Worm (Caenorhabditis elegans) whole organism, L4/young adult: ENCODE data around the gene fbxc-49.

Experiments used
- W03F9.2 ChIP-seq: fragments of 150-350 bp; optimal IDR thresholded peaks from 2 replicates; lab custom pipeline; 2014; ENCODE audit warnings: missing biosample characterization, missing genetic modification characterization
- dao-5 ChIP-seq: sonication (generic microtip); optimal IDR thresholded peaks from 2 replicates; lab custom pipeline; 2016; ENCODE audit warnings: missing genotype, missing genetic modification characterization, moderate library complexity, missing compliant biosample characterization
- him-1 ChIP-seq: sonication (generic microtip); optimal IDR thresholded peaks from 2 replicates; lab custom pipeline; 2016; ENCODE audit warnings: missing genotype, missing genetic modification reagents, missing genetic modification characterization, missing compliant biosample characterization

fbxc-49 gene

DNA sequence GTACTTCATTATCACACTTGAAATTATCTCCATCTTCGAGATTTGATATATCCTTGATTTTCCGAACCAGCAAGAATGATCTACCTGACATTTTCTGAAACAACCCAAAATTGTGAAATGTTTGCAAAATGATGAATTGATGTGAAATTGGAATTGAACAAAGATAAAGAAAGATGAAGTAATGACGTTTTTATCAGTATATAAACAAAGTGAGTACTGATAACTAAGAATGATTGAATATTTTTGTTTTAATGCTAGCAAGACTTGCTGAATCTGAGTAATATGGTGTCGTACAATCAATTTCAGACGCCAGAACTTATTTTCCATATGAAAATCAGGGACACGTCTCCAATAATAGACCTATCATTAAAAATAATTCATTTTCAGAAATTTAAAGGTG lies 38.2 kb downstream of the fbxc-49 start, which contains the start of gene math-37:
TSS of gene math-37 (minus strand) at position 101 of the 400 bp plus-strand sequence.
- TF ChIP-seq dao-5 (no peak), him-1 (tag; lab: Kevin White, UChicago) (no peak), W03F9.2 (tag; lab: Kevin White, UChicago) (no peak)

- TF ChIP-seq dao-5, result no peak
- TF ChIP-seq him-1 (tag; lab: Kevin White, UChicago), result no peak
- TF ChIP-seq W03F9.2 (tag; lab: Kevin White, UChicago), result no peak
Measured at ce11 chrII:2122762-2123161, 38.8 kb downstream of the fbxc-49 start.

DNA sequence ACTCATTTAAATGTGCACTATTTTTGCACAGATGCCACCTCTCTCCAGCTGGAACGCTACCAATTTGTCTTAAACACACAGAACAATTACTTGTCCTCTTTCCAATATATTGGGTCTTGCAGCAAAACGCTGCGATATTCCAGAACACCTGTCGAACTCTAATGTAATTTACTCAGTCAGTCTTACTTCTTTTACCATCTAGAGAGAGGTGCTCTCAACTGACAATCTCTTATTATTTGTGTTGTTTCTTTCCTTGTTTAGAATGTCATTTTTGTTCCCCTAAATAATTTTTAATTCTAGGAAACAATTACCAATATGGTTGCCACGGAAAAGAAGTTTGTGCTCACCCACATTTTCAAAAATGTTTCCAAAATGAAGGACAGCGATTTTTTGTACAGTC lies 46.8 kb downstream of the fbxc-49 start, which contains the start of gene sdz-28:
TSS of gene sdz-28 (plus strand) at position 301 of the 400 bp plus-strand sequence.
- TF ChIP-seq dao-5 (no peak), W03F9.2 (tag; lab: Kevin White, UChicago) (no peak), him-1 (tag; lab: Kevin White, UChicago) (no peak)
